Fruit fly (Drosophila melanogaster) whole organism, embryonic: ENCODE data around the gene isoQC.
A peak's percentile ranks its signal among the peaks of the same experiment; 100 is the strongest.

Source experiments
- CG10959 ChIP-seq: fragments of 200-800 bp; sonication (Bioruptor generic); IDR thresholded peaks from 2 replicates; pipeline ENCODE4 v1.3.6; 2022; ENCODE audit warnings: missing biosample characterization, missing genetic modification characterization
- CG11696 ChIP-seq: fragments of 200-800 bp; sonication (Bioruptor generic); IDR thresholded peaks from 2 replicates; pipeline ENCODE4 v1.3.6; 2022; ENCODE audit warnings: missing biosample characterization, missing genetic modification characterization
- CG12942 ChIP-seq: fragments of 200-800 bp; sonication (Bioruptor generic); optimal IDR thresholded peaks from 3 replicates; lab custom pipeline; 2016; ENCODE audit warnings: missing biosample characterization, missing genetic modification characterization
- CG13123 ChIP-seq: fragments of 200-800 bp; sonication (Bioruptor generic); optimal IDR thresholded peaks from 2 replicates; lab custom pipeline; 2016; ENCODE audit warnings: missing biosample characterization, missing genetic modification characterization
- CG15073 ChIP-seq: fragments of 200-800 bp; sonication (Bioruptor generic); optimal IDR thresholded peaks from 2 replicates; lab custom pipeline; 2016; ENCODE audit warnings: missing biosample characterization, missing genetic modification characterization
- CG1529 ChIP-seq: fragments of 200-800 bp; sonication (Bioruptor generic); optimal IDR thresholded peaks from 3 replicates; lab custom pipeline; 2018; ENCODE audit warnings: missing biosample characterization, missing genetic modification characterization
- CG1602 ChIP-seq: fragments of 200-800 bp; sonication (Bioruptor generic); optimal IDR thresholded peaks from 3 replicates; lab custom pipeline; 2016; ENCODE audit warnings: missing biosample characterization, missing genetic modification characterization
- CG17186 ChIP-seq: fragments of 200-800 bp; sonication (Bioruptor generic); optimal IDR thresholded peaks from 3 replicates; lab custom pipeline; 2017; ENCODE audit warnings: missing biosample characterization, missing genetic modification reagents, missing genetic modification characterization
- CG18764 ChIP-seq: fragments of 200-800 bp; sonication (Bioruptor generic); optimal IDR thresholded peaks from 3 replicates; lab custom pipeline; 2016; ENCODE audit warnings: missing biosample characterization, missing genetic modification characterization
- CG2199 ChIP-seq: fragments of 200-800 bp; sonication (Bioruptor generic); IDR thresholded peaks from 3 replicates; pipeline ENCODE4 v1.3.6; 2022; ENCODE audit warnings: missing biosample characterization, missing genetic modification characterization
- CG31365 ChIP-seq: fragments of 200-800 bp; sonication (Bioruptor generic); optimal IDR thresholded peaks from 2 replicates; lab custom pipeline; 2018; ENCODE audit warnings: missing biosample characterization, mild to moderate bottlenecking, missing genetic modification characterization
- CG31388 ChIP-seq: fragments of 200-800 bp; sonication (Bioruptor generic); optimal IDR thresholded peaks from 2 replicates; lab custom pipeline; 2016; ENCODE audit warnings: missing biosample characterization, missing genetic modification characterization
- CG3281 ChIP-seq: fragments of 200-800 bp; sonication (Bioruptor generic); optimal IDR thresholded peaks from 3 replicates; lab custom pipeline; 2017; ENCODE audit warnings: missing biosample characterization, mild to moderate bottlenecking, missing genetic modification characterization
- CG3995 ChIP-seq: fragments of 200-800 bp; sonication (Bioruptor generic); optimal IDR thresholded peaks from 3 replicates; lab custom pipeline; 2016; ENCODE audit warnings: missing biosample characterization, missing genetic modification characterization
- CG4404 ChIP-seq: fragments of 200-800 bp; sonication (Bioruptor generic); IDR thresholded peaks from 2 replicates; pipeline ENCODE4 v1.3.6; 2022; ENCODE audit warnings: missing biosample characterization, missing genetic modification characterization
- CG4424 ChIP-seq: fragments of 200-800 bp; sonication (Bioruptor generic); optimal IDR thresholded peaks from 3 replicates; lab custom pipeline; 2016; ENCODE audit warnings: missing biosample characterization, missing genetic modification characterization
- CG6689 ChIP-seq: fragments of 200-800 bp; sonication (Bioruptor generic); IDR thresholded peaks from 2 replicates; pipeline ENCODE4 v1.3.6; 2022; ENCODE audit warnings: missing biosample characterization, missing genetic modification characterization
- CG6813 ChIP-seq: fragments of 200-800 bp; sonication (Bioruptor generic); optimal IDR thresholded peaks from 2 replicates; lab custom pipeline; 2017; ENCODE audit warnings: missing biosample characterization, missing genetic modification characterization, mild to moderate bottlenecking, moderate library complexity, missing genetic modification reagents
- CG7786 ChIP-seq: fragments of 200-800 bp; sonication (Bioruptor generic); optimal IDR thresholded peaks from 2 replicates; lab custom pipeline; 2016; ENCODE audit warnings: missing biosample characterization, missing genetic modification characterization
- CG7963 ChIP-seq: fragments of 200-800 bp; sonication (Bioruptor generic); IDR thresholded peaks from 3 replicates; pipeline ENCODE4 v1.3.6; 2022; ENCODE audit warnings: missing biosample characterization, missing genetic modification characterization; ENCODE audit not compliant: partially characterized antibody
- CG8359 ChIP-seq: fragments of 200-800 bp; sonication (Bioruptor generic); optimal IDR thresholded peaks from 2 replicates; lab custom pipeline; 2017; ENCODE audit warnings: missing biosample characterization, mild to moderate bottlenecking, missing genetic modification characterization, borderline replicate concordance
- CG9797 ChIP-seq: fragments of 200-800 bp; sonication (Bioruptor generic); optimal IDR thresholded peaks from 3 replicates; lab custom pipeline; 2018; ENCODE audit warnings: missing biosample characterization, mild to moderate bottlenecking, missing genetic modification characterization
- CoRest ChIP-seq: fragments of 200-800 bp; sonication (Bioruptor generic); optimal IDR thresholded peaks from 3 replicates; lab custom pipeline; 2018; ENCODE audit warnings: missing biosample characterization, mild to moderate bottlenecking, missing genetic modification characterization, moderate library complexity
- Dek ChIP-seq: fragments of 200-800 bp; sonication (Bioruptor generic); optimal IDR thresholded peaks from 3 replicates; lab custom pipeline; 2019; ENCODE audit warnings: missing biosample characterization, mild to moderate bottlenecking, missing genetic modification characterization, moderate library complexity
- Drgx ChIP-seq: fragments of 200-800 bp; sonication (Bioruptor generic); IDR thresholded peaks from 2 replicates; pipeline ENCODE4 v1.3.6; 2022; ENCODE audit warnings: missing biosample characterization, missing genetic modification characterization
- Gug ChIP-seq: fragments of 200-800 bp; sonication (Bioruptor generic); IDR thresholded peaks from 4 replicates; pipeline ENCODE4 v1.3.6; 2022; ENCODE audit warnings: missing biosample characterization, missing genetic modification characterization
- H2.0 ChIP-seq: fragments of 200-800 bp; sonication (Bioruptor generic); IDR thresholded peaks from 2 replicates; pipeline ENCODE4 v1.3.6; 2022; ENCODE audit warnings: missing biosample characterization, missing genetic modification characterization
- Lpt ChIP-seq: fragments of >200 bp; optimal IDR thresholded peaks from 2 replicates; lab custom pipeline; 2018; ENCODE audit warnings: missing biosample characterization, missing genetic modification characterization
- MBD-R2 ChIP-seq: fragments of 200-800 bp; sonication (Bioruptor generic); IDR thresholded peaks from 2 replicates; pipeline ENCODE4 v1.3.6; 2022; ENCODE audit warnings: missing biosample characterization, missing genetic modification characterization
- Optix ChIP-seq: fragments of 200-800 bp; sonication (Bioruptor generic); IDR thresholded peaks from 3 replicates; pipeline ENCODE4 v1.3.6; 2022; ENCODE audit warnings: missing biosample characterization, missing genetic modification characterization
- Rx ChIP-seq: fragments of 200-800 bp; sonication (Bioruptor generic); IDR thresholded peaks from 2 replicates; pipeline ENCODE4 v1.3.6; 2022; ENCODE audit warnings: missing biosample characterization, missing genetic modification characterization
- Six4 ChIP-seq: fragments of 200-800 bp; sonication (Bioruptor generic); optimal IDR thresholded peaks from 2 replicates; lab custom pipeline; 2016; ENCODE audit warnings: missing biosample characterization, missing genetic modification characterization
- Stat92E ChIP-seq, 3 experiments: fragments of >200 bp in 2 of 3; fragments of 200-800 bp in 1 of 3; sonication (Bioruptor generic) in 1 of 3; optimal IDR thresholded peaks; 2 replicates each; lab custom pipeline; 2017 to 2019; ENCODE audit warnings: missing biosample characterization in 3 of 3, missing genetic modification characterization in 3 of 3, mild to moderate bottlenecking in 1 of 3, moderate library complexity in 1 of 3
- ara ChIP-seq: fragments of 200-800 bp; sonication (Bioruptor generic); IDR thresholded peaks from 2 replicates; pipeline ENCODE4 v1.3.6; 2022; ENCODE audit warnings: missing biosample characterization, missing genetic modification characterization
- bab2 ChIP-seq: fragments of 200-800 bp; sonication (Bioruptor generic); optimal IDR thresholded peaks from 2 replicates; lab custom pipeline; 2016; ENCODE audit warnings: missing biosample characterization, missing genetic modification characterization
- cato ChIP-seq: fragments of 200-800 bp; sonication (Bioruptor generic); optimal IDR thresholded peaks from 2 replicates; lab custom pipeline; 2016; ENCODE audit warnings: missing biosample characterization, missing genetic modification characterization, borderline replicate concordance
- dmrt11E ChIP-seq: fragments of 200-800 bp; sonication (Bioruptor generic); optimal IDR thresholded peaks from 3 replicates; lab custom pipeline; 2018; ENCODE audit warnings: missing biosample characterization, mild to moderate bottlenecking, missing genetic modification characterization, moderate library complexity
- fd64A ChIP-seq: fragments of 200-800 bp; sonication (Bioruptor generic); optimal IDR thresholded peaks from 3 replicates; lab custom pipeline; 2018; ENCODE audit warnings: missing biosample characterization, mild to moderate bottlenecking, missing genetic modification characterization
- ftz-f1 ChIP-seq: fragments of 200-800 bp; sonication (Bioruptor generic); optimal IDR thresholded peaks from 2 replicates; lab custom pipeline; 2016; ENCODE audit warnings: missing biosample characterization, missing genetic modification characterization
- gem ChIP-seq: fragments of 200-800 bp; sonication (Bioruptor generic); optimal IDR thresholded peaks from 2 replicates; lab custom pipeline; 2019; ENCODE audit warnings: missing biosample characterization, mild to moderate bottlenecking, missing genetic modification characterization, moderate library complexity
- grn ChIP-seq: fragments of 200-800 bp; sonication (Bioruptor generic); optimal IDR thresholded peaks from 3 replicates; lab custom pipeline; 2017; ENCODE audit warnings: missing biosample characterization, missing genetic modification characterization
- kni ChIP-seq: fragments of 200-800 bp; sonication (Bioruptor generic); optimal IDR thresholded peaks from 3 replicates; lab custom pipeline; 2017; ENCODE audit warnings: mild to moderate bottlenecking, missing biosample characterization, missing genetic modification reagents, missing genetic modification characterization
- lmd ChIP-seq: fragments of 200-800 bp; sonication (Bioruptor generic); IDR thresholded peaks from 2 replicates; pipeline ENCODE4 v1.3.6; 2022; ENCODE audit warnings: missing biosample characterization, missing genetic modification characterization
- oc ChIP-seq: fragments of 200-800 bp; sonication (Bioruptor generic); optimal IDR thresholded peaks from 2 replicates; lab custom pipeline; 2018; ENCODE audit warnings: missing biosample characterization, mild to moderate bottlenecking, missing genetic modification characterization, moderate library complexity
- p53 ChIP-seq: fragments of 200-800 bp; sonication (Bioruptor generic); optimal IDR thresholded peaks from 2 replicates; lab custom pipeline; 2016; ENCODE audit warnings: missing biosample characterization, missing genetic modification characterization
- peb ChIP-seq: fragments of 200-800 bp; sonication (Bioruptor generic); IDR thresholded peaks from 2 replicates; pipeline ENCODE4 v1.3.6; 2022; ENCODE audit warnings: missing biosample characterization, missing genetic modification characterization
- pfk ChIP-seq: fragments of 200-800 bp; sonication (Bioruptor generic); optimal IDR thresholded peaks from 2 replicates; lab custom pipeline; 2018; ENCODE audit warnings: missing biosample characterization, mild to moderate bottlenecking, missing genetic modification characterization, moderate library complexity
- sens ChIP-seq: fragments of 200-800 bp; sonication (Bioruptor generic); peaks from one replicate; lab custom pipeline; 2016; ENCODE audit warnings: missing biosample characterization, missing genetic modification characterization
- sqz ChIP-seq: fragments of 200-800 bp; sonication (Bioruptor generic); optimal IDR thresholded peaks from 3 replicates; lab custom pipeline; 2018; ENCODE audit warnings: missing biosample characterization, mild to moderate bottlenecking, missing genetic modification characterization
- unpg ChIP-seq: fragments of 200-800 bp; sonication (Bioruptor generic); optimal IDR thresholded peaks from 3 replicates; lab custom pipeline; 2018; ENCODE audit warnings: missing biosample characterization, mild to moderate bottlenecking, missing genetic modification characterization, moderate library complexity
- vfl ChIP-seq: fragments of 200-800 bp; sonication (Bioruptor generic); optimal IDR thresholded peaks from 2 replicates; lab custom pipeline; 2016; ENCODE audit warnings: missing biosample characterization, missing genetic modification characterization

isoQC gene

DNA sequence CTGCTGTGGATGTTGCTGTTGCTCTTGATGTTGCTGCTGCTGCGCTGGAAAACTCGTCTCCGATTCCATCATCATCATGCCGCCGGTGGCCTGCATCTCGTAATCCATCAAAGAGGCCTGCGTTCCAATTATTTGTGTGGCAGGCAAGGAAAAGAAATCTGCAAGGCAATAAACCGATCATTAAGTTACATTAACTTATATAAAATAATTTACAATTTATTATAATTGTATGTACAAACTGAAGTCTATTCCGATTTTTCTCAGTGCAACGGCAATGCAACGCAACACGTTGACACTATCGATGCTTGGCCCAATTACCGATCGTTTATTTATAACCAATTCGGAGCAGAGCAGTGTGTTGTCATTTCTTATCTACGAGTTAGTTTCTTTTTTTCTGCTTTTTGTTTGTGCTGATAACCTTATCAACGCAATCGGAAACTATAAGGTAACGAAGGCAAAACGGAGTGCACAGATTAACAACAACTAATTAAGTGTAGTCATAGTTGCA is 3.2 kb upstream of the isoQC start (continued):
- TF ChIP-seq ftz-f1 (no peak), CG8359 (GFP tag; lab: Kevin White, UChicago) (peak; percentile 5), vfl (no peak), cato (no peak), sqz (GFP tag; lab: Kevin White, UChicago) (peak; percentile 64), CG4424 (GFP tag; lab: Kevin White, UChicago) (peak; percentile 19), MBD-R2 (GFP tag; lab: Robert Waterston, UW) (peak; percentile 30; the same call in 1 of the 2 replicates), unpg (GFP tag; lab: Kevin White, UChicago) (peak; percentile 65), H2.0 (GFP tag; lab: Robert Waterston, UW) (peak; percentile 54), sens (GFP tag; lab: Kevin White, UChicago) (peak; percentile 26), CG10959 (GFP tag; lab: Robert Waterston, UW) (no peak), CG7786 (GFP tag; lab: Kevin White, UChicago) (no peak), kni (GFP tag; lab: Kevin White, UChicago) (no peak), CG6689 (GFP tag; lab: Robert Waterston, UW) (0 out of 2 replicates have a peak, but pooled peaks have one; percentile 15), CG1602 (GFP tag; lab: Kevin White, UChicago) (peak; percentile 8), CG2199 (GFP tag; lab: Robert Waterston, UW) (peak; percentile 85; the same call in 1 of the 3 replicates), grn (peak; percentile 83), Six4 (GFP tag; lab: Kevin White, UChicago) (peak; percentile 54), CG4404 (GFP tag; lab: Robert Waterston, UW) (0 out of 2 replicates have a peak, but pooled peaks have one; percentile 14), CG3281 (GFP tag; lab: Kevin White, UChicago) (peak; percentile 33), Lpt (no peak), CG15073 (GFP tag; lab: Kevin White, UChicago) (no peak), gem (tag; lab: Kevin White, UChicago) (peak; percentile 58), ara (GFP tag; lab: Robert Waterston, UW) (peak; percentile 51; the same call in 1 of the 2 replicates), Dek (tag; lab: Kevin White, UChicago) (peak; percentile 35), dmrt11E (tag; lab: Kevin White, UChicago) (peak; percentile 40), Stat92E (GFP tag; optimal IDR thresholded peaks at IDR 0.05; lab: Kevin White, UChicago) (no peak), CG17186 (GFP tag; lab: Kevin White, UChicago) (no peak), peb (GFP tag; lab: Robert Waterston, UW) (peak; percentile 9; the same call in 1 of the 2 replicates), bab2 (GFP tag; lab: Kevin White, UChicago) (no peak), CG18764 (GFP tag; lab: Kevin White, UChicago) (peak; percentile 17), CG31388 (GFP tag; lab: Kevin White, UChicago) (no peak), oc (tag; lab: Kevin White, UChicago) (peak; percentile 14), CG1529 (GFP tag; lab: Kevin White, UChicago) (peak; percentile 37), Optix (GFP tag; lab: Robert Waterston, UW) (peak; percentile 61; the same call in 2 of the 3 replicates), fd64A (GFP tag; lab: Kevin White, UChicago) (peak; percentile 49), CG11696 (GFP tag; lab: Robert Waterston, UW) (peak; percentile 26; the same call in 1 of the 2 replicates), pfk (GFP tag; lab: Kevin White, UChicago) (no peak), CG9797 (GFP tag; lab: Kevin White, UChicago) (no peak), CoRest (tag; lab: Kevin White, UChicago) (peak; percentile 0), Gug (GFP tag; lab: Robert Waterston, UW) (no peak), CG6813 (GFP tag; lab: Kevin White, UChicago) (peak; percentile 68), CG12942 (GFP tag; lab: Kevin White, UChicago) (peak; percentile 34), CG7963 (no peak), CG31365 (peak; percentile 13), Drgx (GFP tag; lab: Robert Waterston, UW) (peak; percentile 72), CG13123 (GFP tag; lab: Kevin White, UChicago) (no peak), CG3995 (GFP tag; lab: Kevin White, UChicago) (no peak), p53 (GFP tag; lab: Kevin White, UChicago) (no peak), Rx (peak; percentile 41; the same call in 1 of the 2 replicates), lmd (GFP tag; lab: Robert Waterston, UW) (peak; percentile 45)
